Fruit fly (Drosophila melanogaster): ENCODE data around the gene CG4098.

CG4098 gene

DNA sequence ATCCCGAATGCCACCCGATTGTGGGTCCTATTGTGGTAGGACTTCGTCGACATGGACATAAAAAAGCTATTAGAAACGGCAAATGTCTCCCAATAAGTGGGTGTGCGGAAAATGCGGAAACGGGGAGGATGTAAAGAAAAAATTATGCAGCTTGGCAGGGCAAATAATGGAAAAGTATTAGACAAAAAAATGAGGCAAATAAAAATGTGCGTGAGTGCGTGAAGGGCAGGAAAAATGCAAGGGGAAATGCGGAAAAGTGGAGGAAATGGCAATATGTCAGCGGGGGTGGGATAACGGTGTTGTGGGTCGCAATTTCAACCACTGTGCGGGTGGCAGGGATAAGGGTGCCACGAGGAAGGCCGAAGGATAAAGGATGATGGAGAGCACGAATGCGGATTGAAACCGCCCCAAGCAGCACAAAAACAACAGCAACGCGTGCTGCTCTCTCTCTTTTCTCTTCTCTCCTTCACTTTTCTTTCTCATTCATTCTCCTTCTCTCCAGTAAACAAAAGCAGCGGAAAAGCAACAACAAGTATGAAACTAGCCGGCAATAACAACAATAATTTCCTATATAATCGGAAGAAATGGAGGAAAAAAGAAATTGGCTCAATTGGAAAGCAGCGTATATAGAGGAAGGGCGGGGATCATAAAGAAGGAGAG is 36.3 kb upstream of the CG4098 start:
- no peak for TF ChIP-seq CG11456 (GFP tag; IDR thresholded peaks at IDR 0.05)
- TF ChIP-seq sqz (GFP tag; optimal IDR thresholded peaks at IDR 0.05) = peak; percentile 66
- peak; percentile 90 for TF ChIP-seq pros (GFP tag; optimal IDR thresholded peaks at IDR 0.05)
- peak; percentile 81 for TF ChIP-seq CG4360 (GFP tag; IDR thresholded peaks at IDR 0.05)
- TF ChIP-seq Dll (GFP tag; IDR thresholded peaks at IDR 0.05; ENCODE audit: partially characterized antibody) = 0 out of 4 replicates have a peak, but pooled peaks have one; percentile 29
- no peak for TF ChIP-seq Opbp (GFP tag; IDR thresholded peaks at IDR 0.05; ENCODE audit: partially characterized antibody)
- TF ChIP-seq stwl (tag; optimal IDR thresholded peaks at IDR 0.05) = no peak
- no peak for TF ChIP-seq CG12769 (tag; optimal IDR thresholded peaks at IDR 0.05)
- TF ChIP-seq schlank (tag; optimal IDR thresholded peaks at IDR 0.05) = no peak
- no peak for TF ChIP-seq Spps (tag; optimal IDR thresholded peaks at IDR 0.05)
- no peak for TF ChIP-seq CG3065 (GFP tag; optimal IDR thresholded peaks at IDR 0.05)
- TF ChIP-seq Deaf1 (tag; optimal IDR thresholded peaks at IDR 0.05) = peak; percentile 74
- TF ChIP-seq Doc3 (GFP tag; IDR thresholded peaks at IDR 0.05; ENCODE audit: partially characterized antibody) = no peak
- TF ChIP-seq Trl (optimal IDR thresholded peaks at IDR 0.05) = peak; percentile 50 to 56
- TF ChIP-seq Trl (GFP tag; optimal IDR thresholded peaks at IDR 0.05) = no peak
- TF ChIP-seq Med (GFP tag) = peak; percentile 46
- no peak for TF ChIP-seq CG6654 (GFP tag; optimal IDR thresholded peaks at IDR 0.05)
- TF ChIP-seq emc (GFP tag; optimal IDR thresholded peaks at IDR 0.05) = no peak
- TF ChIP-seq crol (GFP tag; IDR thresholded peaks at IDR 0.05) = peak; percentile 71
- TF ChIP-seq tna (GFP tag; IDR thresholded peaks at IDR 0.05; ENCODE audit: partially characterized antibody) = no peak
- no peak for TF ChIP-seq CG10431 (GFP tag; optimal IDR thresholded peaks at IDR 0.05)
- no peak for TF ChIP-seq CG34422 (GFP tag; IDR thresholded peaks at IDR 0.05)
- peak; percentile 51 for TF ChIP-seq nerfin-1 (tag; optimal IDR thresholded peaks at IDR 0.05)
- TF ChIP-seq sug (tag; optimal IDR thresholded peaks at IDR 0.05) = no peak
- TF ChIP-seq seq (GFP tag; IDR thresholded peaks at IDR 0.05) = peak; percentile 66; the same call in 1 of the 2 replicates
- TF ChIP-seq Elba2 (GFP tag; optimal IDR thresholded peaks at IDR 0.05) = no peak
- TF ChIP-seq lbe (GFP tag; optimal IDR thresholded peaks at IDR 0.05) = no peak
- no peak for TF ChIP-seq stc (GFP tag; IDR thresholded peaks at IDR 0.05)
- TF ChIP-seq bowl (GFP tag; IDR thresholded peaks at IDR 0.05) = 0 out of 2 replicates have a peak, but pooled peaks have one; percentile 22
- no peak for TF ChIP-seq Sox100B (GFP tag; optimal IDR thresholded peaks at IDR 0.05)
- TF ChIP-seq ro (GFP tag; IDR thresholded peaks at IDR 0.05) = no peak
- no peak for TF ChIP-seq Atf-2 (GFP tag; optimal IDR thresholded peaks at IDR 0.05)
- no peak for TF ChIP-seq CG17361 (GFP tag; IDR thresholded peaks at IDR 0.05)
- no peak for TF ChIP-seq z (GFP tag; IDR thresholded peaks at IDR 0.05)
- no peak for TF ChIP-seq CG4820 (GFP tag; optimal IDR thresholded peaks at IDR 0.05)
- no peak for TF ChIP-seq cg (GFP tag; optimal IDR thresholded peaks at IDR 0.05)
- no peak for TF ChIP-seq dmrt99B (tag; optimal IDR thresholded peaks at IDR 0.05)
- no peak for TF ChIP-seq CG6854 (GFP tag; optimal IDR thresholded peaks at IDR 0.05)
- no peak for TF ChIP-seq CHES-1-like (GFP tag; optimal IDR thresholded peaks at IDR 0.05)
- TF ChIP-seq scrt (GFP tag; optimal IDR thresholded peaks at IDR 0.05) = peak; percentile 32
- TF ChIP-seq zen (tag; optimal IDR thresholded peaks at IDR 0.05) = no peak
- no peak for TF ChIP-seq CG7372 (GFP tag; IDR thresholded peaks at IDR 0.05)
- no peak for TF ChIP-seq CG13424 (tag; optimal IDR thresholded peaks at IDR 0.05)
- TF ChIP-seq abd-A (tag; optimal IDR thresholded peaks at IDR 0.05) = peak; percentile 81
- 0 out of 2 replicates have a peak, but pooled peaks have one; percentile 12 for TF ChIP-seq Ptx1 (GFP tag; IDR thresholded peaks at IDR 0.05)
- no peak for TF ChIP-seq CG12942 (GFP tag; optimal IDR thresholded peaks at IDR 0.05)
- TF ChIP-seq Xrp1 (GFP tag; IDR thresholded peaks at IDR 0.05) = no peak
- no peak for TF ChIP-seq so (GFP tag; IDR thresholded peaks at IDR 0.05)
- 0 out of 3 replicates have a peak, but pooled peaks have one; percentile 11 for TF ChIP-seq vnd (GFP tag; IDR thresholded peaks at IDR 0.05; ENCODE audit: partially characterized antibody)
- no peak for TF ChIP-seq Hr51 (GFP tag; optimal IDR thresholded peaks at IDR 0.05)
